Worm (Caenorhabditis elegans) whole organism, early embryonic: ENCODE measurements around the gene ins-23.

Source experiments
- ama-1 ChIP-seq: fragments of 150-350 bp; optimal IDR thresholded peaks from 2 replicates; lab custom pipeline; 2014
- ets-7 ChIP-seq: sonication (generic microtip); optimal IDR thresholded peaks from 2 replicates; lab custom pipeline; 2016; ENCODE audit warnings: missing genotype, missing genetic modification characterization, missing compliant biosample characterization
- tbx-37 ChIP-seq: fragments of 200-800 bp; sonication (Bioruptor generic); conservative IDR thresholded peaks from 2 replicates; pipeline ENCODE4 v1.3.6; 2022; ENCODE audit warnings: missing genetic modification reagents, missing genetic modification characterization, missing compliant biosample characterization

ce11 chrIII:9986827-9987429, 41.1 kb upstream of the ins-23 start, which contains the start of gene C05B5.12:
- no peak for TF ChIP-seq ama-1 (lab: Kevin White, UChicago)
- TF ChIP-seq ets-7 = no peak
- no peak for TF ChIP-seq tbx-37 (GFP tag; lab: Robert Waterston, UW)
